Worm (Caenorhabditis elegans): ENCODE results near the gene M03F8.1.

The M03F8.1 gene

DNA sequence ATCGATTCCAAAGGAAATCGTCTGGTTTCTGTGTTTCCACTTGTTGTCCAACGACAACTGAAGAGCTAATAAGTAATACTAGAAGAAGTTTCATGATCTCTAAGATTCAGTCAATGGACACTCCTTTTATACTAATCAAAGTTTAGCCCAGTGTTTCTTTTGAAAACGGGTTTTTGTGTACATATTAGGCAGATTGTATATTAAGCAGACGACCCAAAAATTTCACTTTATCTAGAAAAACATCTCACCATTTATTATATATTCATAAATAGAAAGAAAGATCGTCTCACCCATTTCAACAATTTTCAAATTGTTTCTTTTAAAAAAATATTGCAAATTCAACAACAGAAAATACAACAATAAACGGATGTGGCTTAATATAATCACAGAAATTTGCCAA, 35.5 kb downstream of the M03F8.1 start, which contains the start of gene C10F3.7:
Gene C10F3.7 (minus strand): TSS at position 101 of the 400 bp plus-strand sequence.
- TF ChIP-seq rbr-2 (tag; optimal IDR thresholded peaks at IDR 0.05) = no peak

DNA sequence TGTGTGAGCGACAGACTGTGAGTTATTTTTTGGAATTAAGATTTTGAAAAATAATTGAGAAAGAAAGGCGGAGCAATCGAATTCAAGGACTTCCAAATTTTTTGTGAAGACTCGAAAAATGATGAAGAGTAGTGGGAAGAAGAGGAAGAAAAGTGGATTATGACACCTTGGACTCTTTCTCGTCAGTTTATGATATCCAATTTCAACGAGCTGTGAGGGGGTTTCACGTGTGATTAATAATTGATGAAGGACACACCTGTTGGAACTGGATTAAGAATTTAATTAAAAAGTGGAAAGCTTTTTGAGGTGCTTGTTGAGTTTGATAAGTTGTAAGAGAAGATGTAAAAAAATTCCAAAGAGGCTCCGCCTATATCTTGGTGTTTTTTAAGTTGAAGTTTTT, 39.1 kb downstream of the M03F8.1 start, which contains the start of gene fut-8:
Gene fut-8 (minus strand): TSS at position 101 of the 400 bp plus-strand sequence.
- TF ChIP-seq Y5F2A.4 (GFP tag; optimal IDR thresholded peaks at IDR 0.05) (no peak), unc-62 (GFP tag; optimal IDR thresholded peaks at IDR 0.05 in 1 of 2) (peak in 1 of 2 experiments; percentile 1), unc-62 (tag; optimal IDR thresholded peaks at IDR 0.05) (no peak), rbr-2 (tag; optimal IDR thresholded peaks at IDR 0.05) (no peak), ztf-11 (tag; optimal IDR thresholded peaks at IDR 0.05) (no peak), nhr-102 (tag; optimal IDR thresholded peaks at IDR 0.05) (no peak)

DNA sequence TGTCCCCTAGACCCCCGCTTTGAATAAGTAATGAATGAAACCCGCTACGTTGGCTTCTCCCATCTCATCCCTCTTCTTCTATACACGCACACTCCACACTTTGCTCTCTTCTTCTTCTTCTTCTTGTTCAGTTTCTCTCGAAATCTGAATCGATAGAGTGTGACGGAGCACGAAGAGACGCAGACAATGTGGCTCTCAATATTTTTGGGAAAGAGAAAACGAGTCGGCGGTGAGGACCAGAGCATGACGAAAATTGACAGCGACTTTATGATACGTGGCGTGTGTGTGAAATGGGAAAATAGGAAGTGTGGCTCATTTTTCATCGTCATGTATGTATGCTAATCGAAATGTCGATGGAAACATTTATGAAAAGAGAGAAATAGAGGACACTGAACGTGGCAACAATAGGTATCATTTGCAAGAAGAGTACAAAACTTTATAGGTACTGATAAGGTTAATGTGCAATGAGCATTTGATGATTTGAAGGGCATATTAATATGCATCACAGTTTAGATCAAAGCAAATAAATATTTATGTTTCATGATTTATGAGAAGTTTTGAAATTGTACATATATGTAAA, 40.3 kb downstream of the M03F8.1 start:
- TF ChIP-seq ceh-28 (tag; optimal IDR thresholded peaks at IDR 0.05) = peak; percentile 27
- no peak for TF ChIP-seq jun-1 (tag; optimal IDR thresholded peaks at IDR 0.05)
- no peak for TF ChIP-seq daf-12 (tag; optimal IDR thresholded peaks at IDR 0.05)
- TF ChIP-seq ceh-32 (tag; optimal IDR thresholded peaks at IDR 0.05; ENCODE audit: poor library complexity) = no peak
- TF ChIP-seq spr-3 (GFP tag; optimal IDR thresholded peaks at IDR 0.05) = no peak
- peak; percentile 34 for TF ChIP-seq mxl-3 (GFP tag; optimal IDR thresholded peaks at IDR 0.05)
- no peak for TF ChIP-seq duxl-1 (tag; optimal IDR thresholded peaks at IDR 0.05; ENCODE audit: poor library complexity)
- peak; percentile 24 for TF ChIP-seq dve-1 (tag; optimal IDR thresholded peaks at IDR 0.05; ENCODE audit: insufficient read depth)
- TF ChIP-seq dmd-6 (GFP tag; IDR thresholded peaks at IDR 0.05) = peak; percentile 65
- TF ChIP-seq mes-2 (tag; optimal IDR thresholded peaks at IDR 0.05; ENCODE audit: poor library complexity, severe bottlenecking) = no peak
- TF ChIP-seq tra-1 (GFP tag; IDR thresholded peaks at IDR 0.05) = no peak
- TF ChIP-seq nhr-76 (tag; optimal IDR thresholded peaks at IDR 0.05) = no peak
- TF ChIP-seq ama-1 (optimal IDR thresholded peaks at IDR 0.05) = no peak
- TF ChIP-seq nhr-42 (GFP tag; IDR thresholded peaks at IDR 0.05) = no peak
- no peak for TF ChIP-seq D1046.2 (GFP tag; IDR thresholded peaks at IDR 0.05)
- TF ChIP-seq zfp-2 (tag; optimal IDR thresholded peaks at IDR 0.05) = no peak
- no peak for TF ChIP-seq nhr-6 (tag; optimal IDR thresholded peaks at IDR 0.05)
- no peak for TF ChIP-seq zip-2 (tag; optimal IDR thresholded peaks at IDR 0.05)
- TF ChIP-seq lir-3 (tag; optimal IDR thresholded peaks at IDR 0.05) = no peak
- no peak for TF ChIP-seq madf-9 (GFP tag; conservative IDR thresholded peaks at IDR 0.05)
- no peak for TF ChIP-seq sdz-12 (GFP tag; optimal IDR thresholded peaks at IDR 0.05)
- TF ChIP-seq spr-1 (tag; optimal IDR thresholded peaks at IDR 0.05) = no peak
- no peak for TF ChIP-seq madf-5 (GFP tag; IDR thresholded peaks at IDR 0.05)
- no peak for TF ChIP-seq set-16 (GFP tag; IDR thresholded peaks at IDR 0.05)
- no peak for TF ChIP-seq R02D3.7 (tag; optimal IDR thresholded peaks at IDR 0.05)
- peak; percentile 49 for TF ChIP-seq rbr-2 (tag; optimal IDR thresholded peaks at IDR 0.05)
- TF ChIP-seq ctbp-1 (GFP tag; IDR thresholded peaks at IDR 0.05) = peak; percentile 56; the same call in 1 of the 2 replicates
- no peak for TF ChIP-seq zfp-3 (GFP tag; conservative IDR thresholded peaks at IDR 0.05)
- TF ChIP-seq hlh-11 (tag; optimal IDR thresholded peaks at IDR 0.05) = peak; percentile 43
- TF ChIP-seq Y75B8A.6 (GFP tag; IDR thresholded peaks at IDR 0.05) = no peak
- TF ChIP-seq lin-15B (tag; optimal IDR thresholded peaks at IDR 0.05) = no peak
- TF ChIP-seq hif-1 (tag; optimal IDR thresholded peaks at IDR 0.05) = peak in 1 of 2 experiments; percentile 7
- no peak for TF ChIP-seq lin-38 (GFP tag; IDR thresholded peaks at IDR 0.05)
- TF ChIP-seq nhr-102 (tag; optimal IDR thresholded peaks at IDR 0.05) = no peak
- no peak for TF ChIP-seq gei-8 (GFP tag; optimal IDR thresholded peaks at IDR 0.05)
- no peak for TF ChIP-seq lin-1 (GFP tag; IDR thresholded peaks at IDR 0.05)
- TF ChIP-seq ceh-20 (GFP tag; IDR thresholded peaks at IDR 0.05) = peak; percentile 49; the same call in 1 of the 2 replicates
- TF ChIP-seq unc-39 (tag; optimal IDR thresholded peaks at IDR 0.05) = no peak
- TF ChIP-seq lin-29 (GFP tag; IDR thresholded peaks at IDR 0.05) = no peak
- peak in 1 of 2 experiments; percentile 53 for TF ChIP-seq lsy-2 (tag; optimal IDR thresholded peaks at IDR 0.05)
- no peak for TF ChIP-seq mxl-2 (GFP tag; conservative IDR thresholded peaks at IDR 0.05)
- TF ChIP-seq F37D6.2 (tag; optimal IDR thresholded peaks at IDR 0.05) = no peak
